Worm (Caenorhabditis elegans) whole organism, midembryonic: ENCODE data around the gene grl-9.

Experiments
- T22C8.4 ChIP-seq: fragments of 200-800 bp; sonication (Bioruptor generic); IDR thresholded peaks from 2 replicates; pipeline ENCODE4 v1.3.6; 2022; ENCODE audit warnings: missing genetic modification characterization, missing compliant biosample characterization
- cog-1 ChIP-seq: sonication (generic microtip); optimal IDR thresholded peaks from 2 replicates; lab custom pipeline; 2016; ENCODE audit warnings: missing genetic modification characterization, missing compliant biosample characterization
- flt-1 ChIP-seq: fragments of 200-800 bp; sonication (Bioruptor generic); IDR thresholded peaks from 2 replicates; pipeline ENCODE4 v1.3.6; 2022; ENCODE audit warnings: missing genetic modification characterization, missing compliant biosample characterization
- klf-2 ChIP-seq: fragments of 200-800 bp; sonication (Bioruptor generic); conservative IDR thresholded peaks from 2 replicates; pipeline ENCODE4 v1.3.6; 2022; ENCODE audit warnings: missing genetic modification reagents, missing genetic modification characterization, missing compliant biosample characterization
- med-1 ChIP-seq: sonication (generic microtip); optimal IDR thresholded peaks from 2 replicates; lab custom pipeline; 2017; ENCODE audit warnings: missing genetic modification characterization, mild to moderate bottlenecking, missing compliant biosample characterization, antibody characterized with exemption, missing genetic modification reagents; ENCODE audit not compliant: insufficient read depth
- ref-1 ChIP-seq: fragments of 200-800 bp; sonication (Bioruptor generic); conservative IDR thresholded peaks from 2 replicates; pipeline ENCODE4 v1.3.6; 2022; ENCODE audit warnings: missing genetic modification reagents, missing genetic modification characterization, missing compliant biosample characterization
- tab-1 ChIP-seq: fragments of 200-800 bp; sonication (Bioruptor generic); IDR thresholded peaks from 2 replicates; pipeline ENCODE4 v1.3.6; 2022; ENCODE audit warnings: missing genetic modification characterization, missing compliant biosample characterization
- ztf-23 ChIP-seq: fragments of 200-800 bp; sonication (Bioruptor generic); IDR thresholded peaks from 2 replicates; pipeline ENCODE4 v1.3.6; 2022; ENCODE audit warnings: missing genetic modification reagents, missing genetic modification characterization, missing compliant biosample characterization
- ztf-29 ChIP-seq: fragments of 200-800 bp; sonication (Bioruptor generic); IDR thresholded peaks from 2 replicates; pipeline ENCODE4 v1.3.6; 2022; ENCODE audit warnings: missing genetic modification reagents, missing genetic modification characterization, missing compliant biosample characterization

Gene grl-9

ce11 chrV:6722378-6722777, 9.1 kb downstream of the grl-9 start, which contains the start of gene ZC487.2:
Gene ZC487.2, minus strand, starts transcription at chrV:6722478.
- TF ChIP-seq med-1 (GFP tag; lab: Kevin White, UChicago) = no peak
- no peak for TF ChIP-seq klf-2
- no peak for TF ChIP-seq ztf-29
- no peak for TF ChIP-seq tab-1 (GFP tag; lab: Robert Waterston, UW)

ce11 chrV:6718232-6718631, 13.3 kb downstream of the grl-9 start, which contains the start of gene srg-30:
Gene srg-30, minus strand, starts transcription at chrV:6718332.
- TF ChIP-seq ztf-29 (no peak), med-1 (GFP tag; lab: Kevin White, UChicago) (no peak), klf-2 (no peak), ref-1 (GFP tag; lab: Robert Waterston, UW) (no peak), T22C8.4 (GFP tag; lab: Robert Waterston, UW) (no peak), flt-1 (no peak), cog-1 (no peak), tab-1 (GFP tag; lab: Robert Waterston, UW) (no peak), ztf-23 (GFP tag; lab: Robert Waterston, UW) (no peak)

- no peak for TF ChIP-seq T22C8.4 (GFP tag; lab: Robert Waterston, UW)
- no peak for TF ChIP-seq klf-2
- no peak for TF ChIP-seq med-1 (GFP tag; lab: Kevin White, UChicago)
- no peak for TF ChIP-seq flt-1
- no peak for TF ChIP-seq cog-1
- no peak for TF ChIP-seq ztf-29
- no peak for TF ChIP-seq tab-1 (GFP tag; lab: Robert Waterston, UW)
Observed at ce11 chrV:6710462-6710861, 21.0 kb downstream of the grl-9 start, which contains the start of gene sna-1. Gene sna-1, minus strand, starts transcription at chrV:6710679.

- TF ChIP-seq cog-1 (no peak), flt-1 (peak; percentile 73), T22C8.4 (GFP tag; lab: Robert Waterston, UW) (no peak), ref-1 (GFP tag; lab: Robert Waterston, UW) (0 out of 2 replicates have a peak, but pooled peaks have one; percentile 23), klf-2 (0 out of 2 replicates have a peak, but pooled peaks have one; percentile 28), ztf-29 (no peak), tab-1 (GFP tag; lab: Robert Waterston, UW) (peak; percentile 80), med-1 (GFP tag; lab: Kevin White, UChicago) (peak; percentile 77), ztf-23 (GFP tag; lab: Robert Waterston, UW) (peak; percentile 82)
Observed at ce11 chrV:6709050-6709683, 22.3 kb downstream of the grl-9 start, which contains the start of gene dlst-1. Gene dlst-1, minus strand, starts transcription at chrV:6709101.

- TF ChIP-seq T22C8.4 (GFP tag; lab: Robert Waterston, UW) (no peak), cog-1 (no peak), ztf-29 (no peak), med-1 (GFP tag; lab: Kevin White, UChicago) (no peak), ztf-23 (GFP tag; lab: Robert Waterston, UW) (no peak), flt-1 (no peak), tab-1 (GFP tag; lab: Robert Waterston, UW) (no peak), klf-2 (no peak), ref-1 (GFP tag; lab: Robert Waterston, UW) (no peak)
Observed at ce11 chrV:6706771-6707170, 24.7 kb downstream of the grl-9 start, which contains the start of gene W02F12.4. Gene W02F12.4, minus strand, starts transcription at chrV:6706934.

ce11 chrV:6705367-6705766, 26.1 kb downstream of the grl-9 start:
- TF ChIP-seq med-1 (GFP tag; lab: Kevin White, UChicago) (no peak), klf-2 (no peak), cog-1 (no peak), ztf-23 (GFP tag; lab: Robert Waterston, UW) (no peak), ztf-29 (no peak), tab-1 (GFP tag; lab: Robert Waterston, UW) (no peak)

- TF ChIP-seq med-1 (GFP tag; lab: Kevin White, UChicago) = no peak
- no peak for TF ChIP-seq cog-1
Observed at ce11 chrV:6704482-6704881, 27.0 kb downstream of the grl-9 start.

ce11 chrV:6702692-6703091, 28.8 kb downstream of the grl-9 start, which contains the start of gene era-1:
Gene era-1, plus strand, starts transcription at chrV:6703057.
- TF ChIP-seq ref-1 (GFP tag; lab: Robert Waterston, UW) (no peak), med-1 (GFP tag; lab: Kevin White, UChicago) (no peak), T22C8.4 (GFP tag; lab: Robert Waterston, UW) (no peak), klf-2 (no peak), cog-1 (no peak), ztf-29 (no peak), tab-1 (GFP tag; lab: Robert Waterston, UW) (no peak), flt-1 (no peak), ztf-23 (GFP tag; lab: Robert Waterston, UW) (no peak)

ce11 chrV:6699833-6700232, 31.7 kb downstream of the grl-9 start:
- TF ChIP-seq T22C8.4 (GFP tag; lab: Robert Waterston, UW) (no peak), flt-1 (no peak), cog-1 (no peak), tab-1 (GFP tag; lab: Robert Waterston, UW) (no peak), med-1 (GFP tag; lab: Kevin White, UChicago) (no peak), ztf-29 (no peak), ref-1 (GFP tag; lab: Robert Waterston, UW) (no peak), ztf-23 (GFP tag; lab: Robert Waterston, UW) (no peak), klf-2 (no peak)

ce11 chrV:6699021-6699420, 32.5 kb downstream of the grl-9 start:
- no peak for TF ChIP-seq ref-1 (GFP tag; lab: Robert Waterston, UW)
- TF ChIP-seq klf-2 = no peak
- no peak for TF ChIP-seq ztf-29
- no peak for TF ChIP-seq med-1 (GFP tag; lab: Kevin White, UChicago)
- TF ChIP-seq T22C8.4 (GFP tag; lab: Robert Waterston, UW) = no peak
- no peak for TF ChIP-seq ztf-23 (GFP tag; lab: Robert Waterston, UW)
- TF ChIP-seq flt-1 = no peak
- TF ChIP-seq tab-1 (GFP tag; lab: Robert Waterston, UW) = no peak
- TF ChIP-seq cog-1 = no peak
